Fruit fly (Drosophila melanogaster) whole organism, embryonic: ENCODE measurements around the gene CG32832.

ENCODE experiments used
- Abd-B ChIP-seq: fragments of 200-800 bp; sonication (Bioruptor generic); optimal IDR thresholded peaks from 2 replicates; lab custom pipeline; 2018; ENCODE audit warnings: missing biosample characterization, mild to moderate bottlenecking, missing genetic modification characterization, moderate library complexity
- Atf6 ChIP-seq: fragments of 200-800 bp; sonication (Bioruptor generic); IDR thresholded peaks from 2 replicates; pipeline ENCODE4 v1.3.6; 2022; ENCODE audit warnings: missing biosample characterization, missing genetic modification characterization
- CG10366 ChIP-seq: fragments of 200-800 bp; sonication (Bioruptor generic); IDR thresholded peaks from 2 replicates; pipeline ENCODE4 v1.3.6; 2022; ENCODE audit warnings: missing biosample characterization, missing genetic modification characterization
- CG10543 ChIP-seq: fragments of 200-800 bp; sonication (Bioruptor generic); optimal IDR thresholded peaks from 3 replicates; lab custom pipeline; 2017; ENCODE audit warnings: missing biosample characterization, mild to moderate bottlenecking, missing genetic modification characterization, moderate library complexity
- CG11695 ChIP-seq: fragments of 200-800 bp; sonication (Bioruptor generic); IDR thresholded peaks from 3 replicates; pipeline ENCODE4 v1.3.6; 2022; ENCODE audit warnings: missing biosample characterization, missing genetic modification characterization
- CG12236 ChIP-seq: fragments of 200-800 bp; sonication (Bioruptor generic); optimal IDR thresholded peaks from 2 replicates; lab custom pipeline; 2016; ENCODE audit warnings: missing biosample characterization, missing genetic modification characterization
- CG1233 ChIP-seq: fragments of 200-800 bp; sonication (Bioruptor generic); optimal IDR thresholded peaks from 4 replicates; lab custom pipeline; 2018; ENCODE audit warnings: missing biosample characterization, mild to moderate bottlenecking, missing genetic modification characterization
- CG12391 ChIP-seq: fragments of 200-800 bp; sonication (Bioruptor generic); optimal IDR thresholded peaks from 3 replicates; lab custom pipeline; 2018; ENCODE audit warnings: missing biosample characterization, mild to moderate bottlenecking, missing genetic modification characterization, moderate library complexity
- CG12744 ChIP-seq: fragments of 200-800 bp; sonication (Bioruptor generic); optimal IDR thresholded peaks from 2 replicates; lab custom pipeline; 2016; ENCODE audit warnings: missing biosample characterization, missing genetic modification characterization
- CG14014 ChIP-seq: fragments of 200-800 bp; sonication (Bioruptor generic); IDR thresholded peaks from 2 replicates; pipeline ENCODE4 v1.3.6; 2022; ENCODE audit warnings: missing biosample characterization, missing genetic modification characterization
- CG14050 ChIP-seq: fragments of 200-800 bp; sonication (Bioruptor generic); IDR thresholded peaks from 3 replicates; pipeline ENCODE4 v1.3.6; 2022; ENCODE audit warnings: missing biosample characterization, missing genetic modification characterization
- CG16779 ChIP-seq: fragments of 200-800 bp; sonication (Bioruptor generic); IDR thresholded peaks from 2 replicates; pipeline ENCODE4 v1.3.6; 2022; ENCODE audit warnings: missing biosample characterization, missing genetic modification characterization
- CG16815 ChIP-seq: fragments of 200-800 bp; sonication (Bioruptor generic); optimal IDR thresholded peaks from 3 replicates; lab custom pipeline; 2017; ENCODE audit warnings: missing biosample characterization, mild to moderate bottlenecking, missing genetic modification characterization
- CG4617 ChIP-seq: fragments of 200-800 bp; sonication (Bioruptor generic); optimal IDR thresholded peaks from 3 replicates; lab custom pipeline; 2016; ENCODE audit warnings: missing biosample characterization, missing genetic modification characterization, borderline replicate concordance
- CG4707 ChIP-seq: fragments of 200-800 bp; sonication (Bioruptor generic); optimal IDR thresholded peaks from 2 replicates; lab custom pipeline; 2018; ENCODE audit warnings: missing biosample characterization, mild to moderate bottlenecking, missing genetic modification characterization, moderate library complexity
- CG4820 ChIP-seq: fragments of 200-800 bp; sonication (Bioruptor generic); optimal IDR thresholded peaks from 3 replicates; lab custom pipeline; 2016; ENCODE audit warnings: missing biosample characterization, missing genetic modification characterization
- CG5180 ChIP-seq: fragments of 200-800 bp; sonication (Bioruptor generic); optimal IDR thresholded peaks from 3 replicates; lab custom pipeline; 2017; ENCODE audit warnings: missing biosample characterization, missing genetic modification characterization, mild to moderate bottlenecking, moderate library complexity, missing genetic modification reagents
- CG6689 ChIP-seq: fragments of 200-800 bp; sonication (Bioruptor generic); IDR thresholded peaks from 2 replicates; pipeline ENCODE4 v1.3.6; 2022; ENCODE audit warnings: missing biosample characterization, missing genetic modification characterization
- CG6765 ChIP-seq: fragments of 200-800 bp; sonication (Bioruptor generic); optimal IDR thresholded peaks from 3 replicates; lab custom pipeline; 2017; ENCODE audit warnings: missing biosample characterization, mild to moderate bottlenecking, missing genetic modification characterization
- CG6854 ChIP-seq: fragments of 200-800 bp; sonication (Bioruptor generic); optimal IDR thresholded peaks from 3 replicates; lab custom pipeline; 2017; ENCODE audit warnings: missing biosample characterization, mild to moderate bottlenecking, missing genetic modification characterization
- CG7357 ChIP-seq: fragments of 200-800 bp; sonication (Bioruptor generic); IDR thresholded peaks from 3 replicates; pipeline ENCODE4 v1.3.6; 2022; ENCODE audit warnings: missing biosample characterization, missing genetic modification characterization
- CG7745 ChIP-seq: fragments of 200-800 bp; sonication (Bioruptor generic); optimal IDR thresholded peaks from 2 replicates; lab custom pipeline; 2018; ENCODE audit warnings: missing biosample characterization, mild to moderate bottlenecking, missing genetic modification characterization, moderate library complexity
- CG8944 ChIP-seq: fragments of 200-800 bp; sonication (Bioruptor generic); optimal IDR thresholded peaks from 3 replicates; lab custom pipeline; 2016; ENCODE audit warnings: missing biosample characterization, missing genetic modification characterization
- CG9215 ChIP-seq: fragments of 200-800 bp; sonication (Bioruptor generic); IDR thresholded peaks from 2 replicates; pipeline ENCODE4 v1.3.6; 2022; ENCODE audit warnings: missing biosample characterization, missing genetic modification characterization
- CG9932 ChIP-seq: fragments of 200-800 bp; sonication (Bioruptor generic); IDR thresholded peaks from 2 replicates; pipeline ENCODE4 v1.3.6; 2022; ENCODE audit warnings: missing biosample characterization, missing genetic modification characterization
- CTCF ChIP-seq: fragments of 200-800 bp; sonication (Bioruptor generic); optimal IDR thresholded peaks from 2 replicates; lab custom pipeline; 2017; ENCODE audit warnings: missing biosample characterization, mild to moderate bottlenecking, missing genetic modification characterization, moderate library complexity
- Dp ChIP-seq: fragments of 200-800 bp; sonication (Bioruptor generic); optimal IDR thresholded peaks from 2 replicates; lab custom pipeline; 2018; ENCODE audit warnings: missing biosample characterization, mild to moderate bottlenecking, missing genetic modification characterization, moderate library complexity
- E2f2 ChIP-seq: fragments of 200-800 bp; sonication (Bioruptor generic); IDR thresholded peaks from 2 replicates; pipeline ENCODE4 v1.3.6; 2022; ENCODE audit warnings: missing biosample characterization, missing genetic modification characterization
- Hmx ChIP-seq: fragments of 200-800 bp; sonication (Bioruptor generic); optimal IDR thresholded peaks from 2 replicates; lab custom pipeline; 2016; ENCODE audit warnings: missing biosample characterization, missing genetic modification characterization
- Hsf ChIP-seq: fragments of 200-800 bp; sonication (Bioruptor generic); optimal IDR thresholded peaks from 3 replicates; lab custom pipeline; 2016; ENCODE audit warnings: missing biosample characterization, missing genetic modification characterization
- Optix ChIP-seq: fragments of 200-800 bp; sonication (Bioruptor generic); IDR thresholded peaks from 3 replicates; pipeline ENCODE4 v1.3.6; 2022; ENCODE audit warnings: missing biosample characterization, missing genetic modification characterization
- Ravus ChIP-seq: fragments of 200-800 bp; sonication (Bioruptor generic); IDR thresholded peaks from 2 replicates; pipeline ENCODE4 v1.3.6; 2022; ENCODE audit warnings: missing biosample characterization, missing genetic modification characterization
- Usf ChIP-seq: fragments of 200-800 bp; sonication (Bioruptor generic); optimal IDR thresholded peaks from 2 replicates; lab custom pipeline; 2017; ENCODE audit warnings: missing genotype, missing biosample characterization, missing genetic modification characterization
- chif ChIP-seq, 2 experiments: fragments of 200-800 bp; sonication (Bioruptor generic); optimal IDR thresholded peaks; 3 replicates each; lab custom pipeline; 2016; ENCODE audit warnings: missing biosample characterization in 2 of 2, missing genetic modification characterization in 2 of 2
- crc ChIP-seq: fragments of 200-800 bp; sonication (Bioruptor generic); optimal IDR thresholded peaks from 2 replicates; lab custom pipeline; 2016; ENCODE audit warnings: missing biosample characterization, missing genetic modification characterization
- exex ChIP-seq: fragments of 200-800 bp; sonication (Bioruptor generic); optimal IDR thresholded peaks from 4 replicates; lab custom pipeline; 2018; ENCODE audit warnings: missing biosample characterization, mild to moderate bottlenecking, missing genetic modification characterization, moderate library complexity
- h ChIP-seq: fragments of >200 bp; optimal IDR thresholded peaks from 2 replicates; lab custom pipeline; 2017
- kay ChIP-seq: fragments of 200-800 bp; sonication (Bioruptor generic); optimal IDR thresholded peaks from 2 replicates; lab custom pipeline; 2016; ENCODE audit warnings: missing biosample characterization, missing genetic modification characterization
- lbe ChIP-seq: fragments of 200-800 bp; sonication (Bioruptor generic); optimal IDR thresholded peaks from 2 replicates; lab custom pipeline; 2016; ENCODE audit warnings: missing biosample characterization, mild to moderate bottlenecking, missing genetic modification characterization
- oc ChIP-seq: fragments of 200-800 bp; sonication (Bioruptor generic); optimal IDR thresholded peaks from 2 replicates; lab custom pipeline; 2018; ENCODE audit warnings: missing biosample characterization, mild to moderate bottlenecking, missing genetic modification characterization, moderate library complexity
- peb ChIP-seq: fragments of 200-800 bp; sonication (Bioruptor generic); IDR thresholded peaks from 2 replicates; pipeline ENCODE4 v1.3.6; 2022; ENCODE audit warnings: missing biosample characterization, missing genetic modification characterization
- pfk ChIP-seq: fragments of 200-800 bp; sonication (Bioruptor generic); optimal IDR thresholded peaks from 2 replicates; lab custom pipeline; 2018; ENCODE audit warnings: missing biosample characterization, mild to moderate bottlenecking, missing genetic modification characterization, moderate library complexity
- ranshi ChIP-seq: fragments of 200-800 bp; sonication (Bioruptor generic); IDR thresholded peaks from 2 replicates; pipeline ENCODE4 v1.3.6; 2022; ENCODE audit warnings: missing biosample characterization, missing genetic modification characterization
- row ChIP-seq: fragments of 200-800 bp; sonication (Bioruptor generic); IDR thresholded peaks from 3 replicates; pipeline ENCODE4 v1.3.6; 2022; ENCODE audit warnings: missing biosample characterization, missing genetic modification characterization
- seq ChIP-seq: fragments of 200-800 bp; sonication (Bioruptor generic); IDR thresholded peaks from 2 replicates; pipeline ENCODE4 v1.3.6; 2022; ENCODE audit warnings: missing biosample characterization, missing genetic modification characterization
- sob ChIP-seq: fragments of 200-800 bp; sonication (Bioruptor generic); IDR thresholded peaks from 2 replicates; pipeline ENCODE4 v1.3.6; 2022; ENCODE audit warnings: missing biosample characterization, missing genetic modification characterization
- vnd ChIP-seq: fragments of 200-800 bp; sonication (Bioruptor generic); IDR thresholded peaks from 3 replicates; pipeline ENCODE4 v1.3.6; 2022; ENCODE audit warnings: missing biosample characterization, missing genetic modification characterization; ENCODE audit not compliant: partially characterized antibody
- yki ChIP-seq: fragments of >200 bp; optimal IDR thresholded peaks from 3 replicates; lab custom pipeline; 2018
- zen ChIP-seq: fragments of 200-800 bp; sonication (Bioruptor generic); optimal IDR thresholded peaks from 3 replicates; lab custom pipeline; 2018; ENCODE audit warnings: missing biosample characterization, mild to moderate bottlenecking, missing genetic modification characterization, moderate library complexity

CG32832 gene

DNA sequence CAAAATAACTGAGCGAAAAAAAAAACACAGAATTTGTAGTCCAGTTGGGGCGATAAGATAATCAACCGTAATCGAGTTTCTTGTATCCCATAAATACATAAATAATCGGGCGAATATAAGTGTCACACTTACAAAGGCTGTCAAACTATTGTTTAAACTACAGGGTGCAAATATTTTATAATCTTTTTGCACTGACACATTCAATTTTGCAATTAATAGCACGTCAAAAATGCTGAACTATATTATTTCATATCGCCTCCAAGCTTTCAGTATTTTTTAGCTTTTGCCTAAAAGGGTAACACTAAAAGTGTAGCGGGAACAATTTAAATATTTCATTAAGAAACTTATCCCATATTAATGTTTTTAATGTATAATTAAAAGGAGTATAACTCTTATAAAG, 31.1 kb upstream of the CG32832 start, which contains the start of gene ApepP (continued):
- no peak for TF ChIP-seq row
- TF ChIP-seq CG16779 (GFP tag; lab: Robert Waterston, UW) = no peak
- no peak for TF ChIP-seq zen (tag; lab: Kevin White, UChicago)
- TF ChIP-seq Usf = no peak
- TF ChIP-seq pfk (GFP tag; lab: Kevin White, UChicago) = no peak
- no peak for TF ChIP-seq CG8944 (GFP tag; lab: Kevin White, UChicago)
- no peak for TF ChIP-seq CG4617
- TF ChIP-seq CG6689 = no peak
- no peak for TF ChIP-seq Ravus (GFP tag; lab: Robert Waterston, UW)
- TF ChIP-seq Optix (GFP tag; lab: Robert Waterston, UW) = no peak
- TF ChIP-seq Dp (GFP tag; lab: Kevin White, UChicago) = peak; percentile 73
- TF ChIP-seq Hmx (GFP tag; lab: Kevin White, UChicago) = no peak
- TF ChIP-seq yki (lab: Kevin White, UChicago) = no peak
- no peak for TF ChIP-seq CG16815 (GFP tag; lab: Kevin White, UChicago)
- no peak for TF ChIP-seq vnd (GFP tag; lab: Robert Waterston, UW)
- no peak for TF ChIP-seq CG12236 (GFP tag; lab: Kevin White, UChicago)
- no peak for TF ChIP-seq CG10366 (GFP tag; lab: Robert Waterston, UW)
- peak; percentile 83 for TF ChIP-seq exex
- no peak for TF ChIP-seq h
- no peak for TF ChIP-seq CG1233 (GFP tag; lab: Kevin White, UChicago)
- TF ChIP-seq sob (GFP tag; lab: Robert Waterston, UW) = no peak
- TF ChIP-seq CG4707 (GFP tag; lab: Kevin White, UChicago) = no peak
- no peak for TF ChIP-seq CG7745
- no peak for TF ChIP-seq CG10543
- TF ChIP-seq kay (GFP tag; lab: Kevin White, UChicago) = no peak
- peak; percentile 21 for TF ChIP-seq CG6854 (GFP tag; lab: Kevin White, UChicago)
- no peak for TF ChIP-seq CG5180
- peak; percentile 82 for TF ChIP-seq E2f2 (GFP tag; lab: Robert Waterston, UW)
- no peak for TF ChIP-seq CG9215
- TF ChIP-seq Abd-B (GFP tag; lab: Kevin White, UChicago) = no peak
- TF ChIP-seq CG6765 = no peak
- no peak for TF ChIP-seq crc
- TF ChIP-seq CTCF (GFP tag; lab: Kevin White, UChicago) = no peak
- TF ChIP-seq lbe (GFP tag; lab: Kevin White, UChicago) = no peak
- TF ChIP-seq peb (GFP tag; lab: Robert Waterston, UW) = no peak
- no peak for TF ChIP-seq oc

DNA sequence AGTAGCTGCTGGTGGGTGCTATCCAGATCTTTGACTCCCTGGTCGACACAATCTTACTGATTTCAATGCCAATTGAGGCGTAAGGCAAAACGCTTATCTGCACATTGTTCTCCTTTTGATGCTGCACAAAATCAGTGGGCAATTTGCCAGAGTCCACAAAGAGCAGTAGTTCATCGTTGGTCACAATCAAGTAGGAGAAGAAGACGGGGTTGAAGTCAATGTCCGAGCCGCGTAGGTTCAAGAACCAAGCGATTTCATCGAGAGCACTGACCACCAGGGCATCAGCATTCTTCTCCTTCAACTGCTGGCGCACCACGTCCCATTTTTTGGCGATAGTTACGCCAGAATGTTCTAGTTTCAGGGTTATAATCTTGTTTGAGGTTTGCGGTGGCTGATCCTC, 30.2 kb upstream of the CG32832 start:
- TF ChIP-seq CG14050 (GFP tag; lab: Robert Waterston, UW) = no peak
- TF ChIP-seq Hsf (GFP tag; lab: Kevin White, UChicago) = no peak
- no peak for TF ChIP-seq chif (GFP tag; optimal IDR thresholded peaks at IDR 0.05; lab: Kevin White, UChicago)
- no peak for TF ChIP-seq CG12744 (GFP tag; lab: Kevin White, UChicago)
- no peak for TF ChIP-seq CG9932 (GFP tag; lab: Robert Waterston, UW)
- no peak for TF ChIP-seq CG4820 (GFP tag; lab: Kevin White, UChicago)
- TF ChIP-seq CG4617 = no peak
- TF ChIP-seq CG11695 (GFP tag; lab: Robert Waterston, UW) = no peak
- no peak for TF ChIP-seq CG14014 (GFP tag; lab: Robert Waterston, UW)
- TF ChIP-seq ranshi (GFP tag; lab: Robert Waterston, UW) = no peak
- no peak for TF ChIP-seq Atf6
- TF ChIP-seq CG1233 (GFP tag; lab: Kevin White, UChicago) = no peak
- no peak for TF ChIP-seq CG7357 (GFP tag; lab: Robert Waterston, UW)
- TF ChIP-seq seq (GFP tag; lab: Robert Waterston, UW) = no peak
- TF ChIP-seq CG12391 = no peak
